Worm (Caenorhabditis elegans): ENCODE data around the gene Y37D8A.6.

The Y37D8A.6 gene

DNA sequence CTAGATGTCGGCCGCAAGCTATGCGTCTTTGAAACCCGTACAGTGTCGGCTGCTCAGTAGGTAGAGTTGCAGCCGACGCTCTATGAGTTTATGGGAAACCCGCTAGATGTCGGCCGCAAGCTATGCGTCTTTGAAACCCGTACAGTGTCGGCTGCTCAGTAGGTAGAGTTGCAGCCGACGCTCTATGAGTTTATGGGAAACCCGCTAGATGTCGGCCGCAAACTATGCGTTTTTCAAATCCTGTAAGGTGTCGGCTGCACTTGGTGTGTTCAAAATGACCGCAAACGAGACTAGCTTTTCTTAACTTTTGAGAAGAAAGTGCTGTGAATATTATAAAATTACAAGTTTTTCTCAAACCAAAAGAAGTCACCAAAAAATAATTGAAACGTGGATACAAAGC is 21.9 kb downstream of the Y37D8A.6 start:
- TF ChIP-seq snpc-4 (tag; optimal IDR thresholded peaks at IDR 0.05): peak; percentile 19

DNA sequence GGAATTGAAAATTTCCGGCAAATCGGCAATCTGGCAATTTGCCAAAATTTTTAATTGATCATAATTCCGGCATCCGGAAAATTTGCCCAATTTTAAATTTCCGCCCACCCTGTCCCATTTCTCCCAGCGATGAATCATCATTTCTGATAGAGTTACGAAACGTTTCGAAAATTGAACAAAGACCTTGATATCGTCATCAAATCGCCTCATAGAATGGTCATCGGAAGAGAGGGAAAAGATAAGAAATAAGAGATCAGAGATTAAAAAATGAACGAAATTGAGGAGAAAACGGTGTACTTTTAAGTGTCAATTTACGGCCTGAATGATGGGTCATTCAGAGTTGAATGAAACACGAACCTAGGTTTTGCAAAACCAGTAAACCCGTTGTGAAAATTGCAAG is 22.5 kb downstream of the Y37D8A.6 start:
- no peak for TF ChIP-seq xbp-1 (tag; optimal IDR thresholded peaks at IDR 0.05)
- TF ChIP-seq dpl-1 (GFP tag; optimal IDR thresholded peaks at IDR 0.05): peak in 2 of 3 experiments; percentile 2 to 33
- no peak for TF ChIP-seq fkh-4 (tag; optimal IDR thresholded peaks at IDR 0.05; ENCODE audit: borderline replicate concordance)
- no peak for TF ChIP-seq C34B4.2 (tag; optimal IDR thresholded peaks at IDR 0.05)
- TF ChIP-seq unc-62 (GFP tag; optimal IDR thresholded peaks at IDR 0.05): no peak
- TF ChIP-seq efl-3 (GFP tag; optimal IDR thresholded peaks at IDR 0.05): no peak
- TF ChIP-seq hpl-2 (GFP tag; optimal IDR thresholded peaks at IDR 0.05): no peak
- no peak for TF ChIP-seq swsn-7 (tag; optimal IDR thresholded peaks at IDR 0.05)
- no peak for TF ChIP-seq nhr-11 (tag; optimal IDR thresholded peaks at IDR 0.05)
- TF ChIP-seq mep-1 (tag; optimal IDR thresholded peaks at IDR 0.05): peak; percentile 36
- TF ChIP-seq blmp-1 (tag; optimal IDR thresholded peaks at IDR 0.05): peak; percentile 59
- TF ChIP-seq skn-1 (tag; optimal IDR thresholded peaks at IDR 0.05): peak; percentile 28
- peak; percentile 57 for TF ChIP-seq lin-14 (GFP tag; optimal IDR thresholded peaks at IDR 0.05)
- TF ChIP-seq elt-2 (tag; optimal IDR thresholded peaks at IDR 0.05): no peak
- TF ChIP-seq elt-3 (tag; optimal IDR thresholded peaks at IDR 0.05): peak in 4 of 6 experiments; percentile 52 to 87 (median 76)
- no peak for TF ChIP-seq unc-130 (tag; optimal IDR thresholded peaks at IDR 0.05)
- no peak for TF ChIP-seq egl-27 (tag; optimal IDR thresholded peaks at IDR 0.05)
- TF ChIP-seq mdl-1 (tag; optimal IDR thresholded peaks at IDR 0.05): no peak
- peak; percentile 92 for TF ChIP-seq nhr-85 (tag)
- peak; percentile 56 for TF ChIP-seq fos-1 (tag; optimal IDR thresholded peaks at IDR 0.05)
- no peak for TF ChIP-seq efl-1 (optimal IDR thresholded peaks at IDR 0.05)
- peak; percentile 14 to 64 for TF ChIP-seq efl-1 (GFP tag; optimal IDR thresholded peaks at IDR 0.05 in 1 of 2)
- no peak for TF ChIP-seq ceh-90 (tag; optimal IDR thresholded peaks at IDR 0.05)
- no peak for TF ChIP-seq nhr-237 (tag; optimal IDR thresholded peaks at IDR 0.05)
- peak; percentile 11 for TF ChIP-seq snu-23 (GFP tag; optimal IDR thresholded peaks at IDR 0.05)
- no peak for TF ChIP-seq nhr-84 (tag; optimal IDR thresholded peaks at IDR 0.05)
- peak; percentile 4 for TF ChIP-seq nhr-71 (tag; optimal IDR thresholded peaks at IDR 0.05)
- TF ChIP-seq jun-1 (tag; optimal IDR thresholded peaks at IDR 0.05): no peak
- no peak for TF ChIP-seq ztf-11 (tag; optimal IDR thresholded peaks at IDR 0.05)
- no peak for TF ChIP-seq nhr-77 (tag; optimal IDR thresholded peaks at IDR 0.05)
- no peak for TF ChIP-seq nhr-28 (tag; optimal IDR thresholded peaks at IDR 0.05)

DNA sequence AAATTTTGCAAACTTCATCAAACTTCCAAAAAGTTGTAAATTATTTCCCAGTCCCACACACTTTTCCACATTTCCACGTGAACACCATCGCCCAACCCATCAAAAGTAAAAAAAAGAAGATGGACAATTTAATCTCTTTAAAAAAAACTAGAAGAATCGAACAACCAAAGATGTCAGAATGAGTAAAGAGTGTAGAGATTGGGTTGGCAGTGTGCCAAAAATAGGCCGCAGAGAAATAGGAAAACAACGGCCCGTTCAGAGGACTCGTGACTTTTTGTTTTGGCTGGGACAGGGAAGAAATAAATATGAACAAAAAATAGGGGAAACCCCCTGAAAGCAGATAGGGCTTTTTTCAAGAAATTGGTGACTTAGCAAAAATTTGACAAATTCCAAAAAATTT is 27.2 kb downstream of the Y37D8A.6 start:
- TF ChIP-seq ztf-4 (tag; optimal IDR thresholded peaks at IDR 0.05) (no peak), ets-5 (GFP tag; IDR thresholded peaks at IDR 0.05) (no peak), unc-130 (tag; optimal IDR thresholded peaks at IDR 0.05) (peak; percentile 36), ceh-88 (GFP tag; IDR thresholded peaks at IDR 0.05) (no peak), elt-3 (tag; optimal IDR thresholded peaks at IDR 0.05) (peak in 1 of 6 experiments; percentile 28), alr-1 (tag; optimal IDR thresholded peaks at IDR 0.05; ENCODE audit: borderline replicate concordance) (no peak), lin-35 (GFP tag; optimal IDR thresholded peaks at IDR 0.05) (peak in 1 of 2 experiments; percentile 28), fkh-10 (GFP tag; optimal IDR thresholded peaks at IDR 0.05) (no peak), mep-1 (tag; optimal IDR thresholded peaks at IDR 0.05) (no peak), mdl-1 (tag; optimal IDR thresholded peaks at IDR 0.05) (peak in 1 of 2 experiments; percentile 29), blmp-1 (tag; optimal IDR thresholded peaks at IDR 0.05) (peak; percentile 19), sptf-1 (tag; optimal IDR thresholded peaks at IDR 0.05) (no peak), lin-39 (tag; optimal IDR thresholded peaks at IDR 0.05) (no peak), unc-98 (GFP tag; IDR thresholded peaks at IDR 0.05) (no peak), tbx-2 (tag; optimal IDR thresholded peaks at IDR 0.05) (peak; percentile 13), nhr-90 (tag; optimal IDR thresholded peaks at IDR 0.05; ENCODE audit: poor library complexity) (peak; percentile 5), snu-23 (GFP tag; optimal IDR thresholded peaks at IDR 0.05) (peak; percentile 28), lin-14 (GFP tag; optimal IDR thresholded peaks at IDR 0.05) (peak; percentile 31), nhr-71 (tag; optimal IDR thresholded peaks at IDR 0.05) (peak; percentile 22), nhr-20 (tag; optimal IDR thresholded peaks at IDR 0.05) (peak; percentile 46), Y116A8C.19 (tag; optimal IDR thresholded peaks at IDR 0.05; ENCODE audit: borderline replicate concordance) (no peak), nhr-85 (tag) (peak; percentile 89)

Data from whole organism, L1 larva.